Fruit fly (Drosophila melanogaster) whole organism, pupa: ENCODE results near the gene Slc25A46b.

Source experiments
- CG10348 ChIP-seq: fragments of 200-800 bp; sonication (Bioruptor generic); IDR thresholded peaks from 2 replicates; pipeline ENCODE4 v1.3.6; 2022; ENCODE audit warnings: missing biosample characterization, missing genetic modification characterization
- CG12605 ChIP-seq: fragments of 200-800 bp; sonication (Bioruptor generic); IDR thresholded peaks from 2 replicates; pipeline ENCODE4 v1.3.6; 2022; ENCODE audit warnings: missing biosample characterization, missing genetic modification characterization
- CG13204 ChIP-seq: fragments of 200-800 bp; sonication (Bioruptor generic); optimal IDR thresholded peaks from 2 replicates; lab custom pipeline; 2018; ENCODE audit warnings: missing biosample characterization, mild to moderate bottlenecking, missing genetic modification characterization, moderate library complexity
- CG15710 ChIP-seq: fragments of 200-800 bp; sonication (Bioruptor generic); optimal IDR thresholded peaks from 2 replicates; lab custom pipeline; 2018; ENCODE audit warnings: missing biosample characterization, mild to moderate bottlenecking, missing genetic modification characterization, moderate library complexity
- CG4496 ChIP-seq: fragments of 200-800 bp; sonication (Bioruptor generic); IDR thresholded peaks from 3 replicates; pipeline ENCODE4 v1.3.6; 2022; ENCODE audit warnings: missing biosample characterization, missing genetic modification characterization
- CG8159 ChIP-seq: fragments of 200-800 bp; sonication (Bioruptor generic); optimal IDR thresholded peaks from 3 replicates; lab custom pipeline; 2018; ENCODE audit warnings: missing biosample characterization, mild to moderate bottlenecking, missing genetic modification characterization, moderate library complexity
- CG8301 ChIP-seq: fragments of 200-800 bp; sonication (Bioruptor generic); optimal IDR thresholded peaks from 2 replicates; lab custom pipeline; 2018; ENCODE audit warnings: missing biosample characterization, mild to moderate bottlenecking, missing genetic modification characterization
- D1 ChIP-seq: fragments of 200-800 bp; sonication (Bioruptor generic); optimal IDR thresholded peaks from 2 replicates; lab custom pipeline; 2018; ENCODE audit warnings: missing biosample characterization, mild to moderate bottlenecking, missing genetic modification characterization, moderate library complexity
- EcR ChIP-seq: fragments of 200-800 bp; sonication (Bioruptor generic); optimal IDR thresholded peaks from 3 replicates; lab custom pipeline; 2019; ENCODE audit warnings: missing biosample characterization, missing genetic modification characterization, mild to moderate bottlenecking, moderate library complexity, missing genetic modification reagents
- Snoo ChIP-seq: fragments of 200-800 bp; sonication (Bioruptor generic); optimal IDR thresholded peaks from 3 replicates; lab custom pipeline; 2017; ENCODE audit warnings: missing biosample characterization, mild to moderate bottlenecking, missing genetic modification characterization, inconsistent platforms
- gl ChIP-seq: fragments of 200-800 bp; sonication (Bioruptor generic); optimal IDR thresholded peaks from 2 replicates; lab custom pipeline; 2018; ENCODE audit warnings: missing biosample characterization, mild to moderate bottlenecking, missing genetic modification characterization

- TF ChIP-seq CG13204 (GFP tag; lab: Kevin White, UChicago) (no peak), Snoo (tag; lab: Kevin White, UChicago) (no peak), gl (tag; lab: Kevin White, UChicago) (no peak), CG8301 (tag; lab: Kevin White, UChicago) (no peak), CG8159 (no peak), D1 (tag; lab: Kevin White, UChicago) (no peak), CG12605 (no peak), CG10348 (GFP tag; lab: Robert Waterston, UW) (no peak), CG15710 (no peak), CG4496 (GFP tag; lab: Robert Waterston, UW) (no peak), EcR (GFP tag; lab: Kevin White, UChicago) (no peak)
These were observed 26.6 kb downstream of the Slc25A46b start for dm6 chr2L:18122920-18123319.
